Fruit fly (Drosophila melanogaster): ENCODE data around the gene Meltrin.

The Meltrin gene

dm6 chr3R:14720130-14720529 lies 23.0 kb upstream of the Meltrin start:
- TF ChIP-seq CTCF (optimal IDR thresholded peaks at IDR 0.05) = no peak
- no peak for TF ChIP-seq CG8478 (optimal IDR thresholded peaks at IDR 0.05)

- TF ChIP-seq CTCF (optimal IDR thresholded peaks at IDR 0.05) = no peak
- no peak for TF ChIP-seq CG8478 (optimal IDR thresholded peaks at IDR 0.05)
Observed at dm6 chr3R:14719380-14719779, 22.3 kb upstream of the Meltrin start.

DNA sequence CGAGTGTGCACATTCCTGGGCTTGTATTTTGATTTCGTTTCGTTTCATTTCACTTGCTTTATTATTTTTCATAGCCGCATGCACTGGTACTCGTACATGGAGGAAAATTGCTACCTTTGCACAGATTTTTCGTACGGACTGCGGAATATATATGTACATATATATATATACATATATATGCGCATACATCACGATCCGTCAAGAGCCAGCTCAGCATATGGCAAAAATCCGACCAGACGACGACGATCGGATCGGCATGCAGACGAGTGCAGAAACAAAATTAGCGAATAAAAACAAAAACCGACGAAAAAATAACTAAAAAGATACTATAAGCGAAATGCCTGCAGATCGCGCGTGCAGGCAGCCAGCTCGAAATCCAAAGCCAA lies 20.6 kb upstream of the Meltrin start:
- TF ChIP-seq CG8478 (optimal IDR thresholded peaks at IDR 0.05) (no peak), CTCF (optimal IDR thresholded peaks at IDR 0.05) (no peak)

dm6 chr3R:14717076-14717711 lies 20.1 kb upstream of the Meltrin start:
- TF ChIP-seq CTCF (optimal IDR thresholded peaks at IDR 0.05) (no peak), CG8478 (optimal IDR thresholded peaks at IDR 0.05) (no peak)

- TF ChIP-seq CTCF (optimal IDR thresholded peaks at IDR 0.05) = no peak
- no peak for TF ChIP-seq CG8478 (optimal IDR thresholded peaks at IDR 0.05)
Observed at dm6 chr3R:14716188-14717075, 19.3 kb upstream of the Meltrin start.

DNA sequence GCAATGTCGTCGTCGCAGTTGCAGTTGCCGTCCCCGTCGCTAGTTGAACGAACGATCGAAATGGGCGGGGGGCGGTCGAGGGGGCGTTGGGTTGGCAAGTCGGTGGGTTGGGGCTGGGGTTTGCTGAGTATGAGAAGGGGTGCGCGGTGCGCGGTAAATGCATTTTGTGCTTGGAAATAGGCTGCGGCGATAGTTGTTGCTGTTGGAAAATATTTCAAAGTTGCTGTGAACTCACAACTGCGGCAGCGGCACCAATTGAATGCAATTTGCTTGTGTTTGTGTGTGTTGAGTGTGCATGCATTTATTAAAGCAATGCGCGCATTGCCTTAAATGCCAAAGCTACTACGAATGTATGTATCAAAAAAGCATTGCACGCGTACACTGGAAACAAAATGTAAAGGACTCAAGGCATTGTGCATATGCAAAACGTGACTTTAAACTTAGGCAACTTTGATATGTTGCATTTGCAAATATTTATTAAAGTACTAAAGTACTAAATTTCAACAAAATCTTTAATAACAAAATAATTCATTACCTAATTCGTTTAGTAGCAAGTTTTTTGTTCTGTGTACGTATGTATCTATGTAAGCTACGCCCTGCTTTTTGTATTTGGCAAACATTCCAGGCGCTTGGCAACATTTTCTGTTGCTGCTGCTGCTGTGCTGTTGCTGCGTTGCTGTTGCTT lies 18.0 kb upstream of the Meltrin start:
- no peak for TF ChIP-seq CG8478 (optimal IDR thresholded peaks at IDR 0.05)
- no peak for TF ChIP-seq CTCF (optimal IDR thresholded peaks at IDR 0.05)

- TF ChIP-seq CTCF (optimal IDR thresholded peaks at IDR 0.05) (peak in 1 of 2 experiments; percentile 32), CG8478 (optimal IDR thresholded peaks at IDR 0.05) (no peak)
Observed at dm6 chr3R:14714147-14714903, 17.2 kb upstream of the Meltrin start.

- TF ChIP-seq CTCF (optimal IDR thresholded peaks at IDR 0.05) = no peak
Observed at dm6 chr3R:14713776-14714146, 16.7 kb upstream of the Meltrin start.

DNA sequence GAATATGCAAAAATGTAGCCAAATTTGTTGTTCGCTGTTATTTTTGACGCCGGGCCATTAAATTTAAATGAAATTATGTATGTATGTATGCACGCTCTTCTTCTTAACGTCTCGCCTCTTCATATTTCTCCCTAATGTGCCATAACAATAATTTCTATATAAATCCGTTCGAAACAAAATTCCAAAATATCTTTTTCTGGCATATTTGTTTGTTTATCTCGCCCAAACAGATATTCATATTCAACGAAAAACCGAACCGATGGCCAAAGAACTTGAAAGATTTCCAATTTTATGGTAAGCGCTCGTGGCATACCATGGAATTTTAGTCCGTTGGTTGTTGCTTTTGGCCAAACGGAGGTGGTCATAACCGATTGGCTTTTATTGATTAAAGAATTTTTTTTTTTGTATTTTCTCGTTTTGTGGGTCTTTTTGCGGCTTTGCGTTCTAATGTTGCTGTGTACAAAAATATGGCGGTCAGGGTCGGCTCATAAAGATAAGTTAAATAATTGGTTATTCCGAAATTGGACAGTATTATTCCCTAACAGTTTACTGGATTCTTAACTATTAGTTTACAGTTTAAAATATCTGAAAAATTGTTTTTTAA lies 16.1 kb upstream of the Meltrin start:
- TF ChIP-seq CTCF (optimal IDR thresholded peaks at IDR 0.05) = no peak

DNA sequence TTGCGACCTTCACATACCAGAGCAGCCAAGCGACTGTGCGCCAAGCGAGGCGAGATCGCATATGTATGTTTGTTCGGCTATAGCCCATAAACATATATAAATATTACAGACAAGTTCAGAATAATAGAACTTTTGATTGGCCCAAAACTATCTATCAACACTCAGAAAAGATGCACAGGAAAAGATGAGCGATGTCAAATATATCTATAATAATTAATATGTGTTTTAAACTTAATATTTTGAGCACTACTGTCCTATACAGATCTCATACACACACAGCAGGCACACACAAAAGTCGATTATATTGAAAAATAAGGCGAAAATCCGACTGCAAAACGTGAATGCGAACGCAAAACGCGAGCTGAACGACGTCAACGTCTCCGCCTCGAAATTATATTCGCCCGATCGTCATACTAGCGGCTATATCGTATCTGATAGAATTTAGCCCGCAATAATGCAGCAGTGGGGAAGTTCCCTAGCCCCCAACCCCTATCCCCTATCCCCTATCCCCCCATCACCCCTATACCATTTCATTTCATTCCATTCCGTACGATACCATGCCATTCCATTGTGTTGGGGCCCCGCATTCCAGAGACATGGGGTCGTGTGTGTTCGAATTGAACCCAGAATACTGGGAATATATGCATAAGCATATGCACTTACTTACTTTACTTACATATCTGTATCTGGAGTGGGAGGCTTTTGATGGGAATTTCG lies 14.5 kb upstream of the Meltrin start:
- TF ChIP-seq CG8478 (optimal IDR thresholded peaks at IDR 0.05) = no peak

- TF ChIP-seq CG8478 (optimal IDR thresholded peaks at IDR 0.05) (no peak), CTCF (optimal IDR thresholded peaks at IDR 0.05) (no peak)
Observed at dm6 chr3R:14710673-14711072, 13.6 kb upstream of the Meltrin start.

dm6 chr3R:14709480-14709984 lies 12.4 kb upstream of the Meltrin start:
- TF ChIP-seq CG8478 (optimal IDR thresholded peaks at IDR 0.05) = no peak
- TF ChIP-seq CTCF (optimal IDR thresholded peaks at IDR 0.05) = no peak

- TF ChIP-seq CG8478 (optimal IDR thresholded peaks at IDR 0.05) = no peak
- no peak for TF ChIP-seq CTCF (optimal IDR thresholded peaks at IDR 0.05)
Observed at dm6 chr3R:14708948-14709385, 11.9 kb upstream of the Meltrin start.
